Fruit fly (Drosophila melanogaster) whole organism, embryonic: Measurements from ENCODE around the gene Ir68b.
A peak's percentile ranks its signal among the peaks of the same experiment; 100 is the strongest.

Source experiments
- Bgb ChIP-seq: fragments of 200-800 bp; sonication (Bioruptor generic); IDR thresholded peaks from 2 replicates; pipeline ENCODE4 v1.3.6; 2022; ENCODE audit warnings: missing biosample characterization, missing genetic modification characterization; ENCODE audit not compliant: partially characterized antibody
- CG11560 ChIP-seq: fragments of 200-800 bp; sonication (Bioruptor generic); IDR thresholded peaks from 3 replicates; pipeline ENCODE4 v1.3.6; 2022; ENCODE audit warnings: missing biosample characterization, missing genetic modification characterization
- CG12659 ChIP-seq: fragments of 200-800 bp; sonication (Bioruptor generic); optimal IDR thresholded peaks from 3 replicates; lab custom pipeline; 2017; ENCODE audit warnings: mild to moderate bottlenecking, missing biosample characterization, missing genetic modification reagents, missing genetic modification characterization
- CG13287 ChIP-seq: fragments of 200-800 bp; sonication (Bioruptor generic); IDR thresholded peaks from 2 replicates; pipeline ENCODE4 v1.3.6; 2022; ENCODE audit warnings: missing biosample characterization, missing genetic modification characterization; ENCODE audit not compliant: partially characterized antibody
- CG14860 ChIP-seq: fragments of 200-800 bp; sonication (Bioruptor generic); IDR thresholded peaks from 3 replicates; pipeline ENCODE4 v1.3.6; 2022; ENCODE audit warnings: missing biosample characterization, missing genetic modification characterization; ENCODE audit not compliant: partially characterized antibody
- CG1603 ChIP-seq: fragments of 200-800 bp; sonication (Bioruptor generic); optimal IDR thresholded peaks from 2 replicates; lab custom pipeline; 2019; ENCODE audit warnings: missing biosample characterization, mild to moderate bottlenecking, missing genetic modification characterization, moderate library complexity
- CG16815 ChIP-seq: fragments of 200-800 bp; sonication (Bioruptor generic); optimal IDR thresholded peaks from 3 replicates; lab custom pipeline; 2017; ENCODE audit warnings: missing biosample characterization, mild to moderate bottlenecking, missing genetic modification characterization
- CG17359 ChIP-seq: fragments of 200-800 bp; sonication (Bioruptor generic); optimal IDR thresholded peaks from 3 replicates; lab custom pipeline; 2018; ENCODE audit warnings: missing biosample characterization, mild to moderate bottlenecking, missing genetic modification characterization, moderate library complexity
- CG2116 ChIP-seq: fragments of 200-800 bp; sonication (Bioruptor generic); optimal IDR thresholded peaks from 3 replicates; lab custom pipeline; 2018; ENCODE audit warnings: missing biosample characterization, mild to moderate bottlenecking, missing genetic modification characterization
- CG2129 ChIP-seq: fragments of 200-800 bp; sonication (Bioruptor generic); IDR thresholded peaks from 2 replicates; pipeline ENCODE4 v1.3.6; 2022; ENCODE audit warnings: missing biosample characterization, missing genetic modification characterization; ENCODE audit not compliant: partially characterized antibody
- CG2889 ChIP-seq: fragments of 200-800 bp; sonication (Bioruptor generic); IDR thresholded peaks from 3 replicates; pipeline ENCODE4 v1.3.6; 2022; ENCODE audit warnings: missing biosample characterization, missing genetic modification characterization
- CG34224 ChIP-seq: fragments of 200-800 bp; sonication (Bioruptor generic); IDR thresholded peaks from 3 replicates; pipeline ENCODE4 v1.3.6; 2022; ENCODE audit warnings: missing biosample characterization, missing genetic modification characterization; ENCODE audit not compliant: partially characterized antibody
- CG6254 ChIP-seq: fragments of 200-800 bp; sonication (Bioruptor generic); optimal IDR thresholded peaks from 3 replicates; lab custom pipeline; 2017; ENCODE audit warnings: mild to moderate bottlenecking, missing biosample characterization, missing genetic modification reagents, missing genetic modification characterization
- CG6765 ChIP-seq: fragments of 200-800 bp; sonication (Bioruptor generic); optimal IDR thresholded peaks from 3 replicates; lab custom pipeline; 2017; ENCODE audit warnings: missing biosample characterization, mild to moderate bottlenecking, missing genetic modification characterization
- CG6791 ChIP-seq: fragments of 200-800 bp; sonication (Bioruptor generic); IDR thresholded peaks from 3 replicates; pipeline ENCODE4 v1.3.6; 2022; ENCODE audit warnings: missing biosample characterization, missing genetic modification characterization; ENCODE audit not compliant: partially characterized antibody
- CG7271 ChIP-seq: fragments of 200-800 bp; sonication (Bioruptor generic); optimal IDR thresholded peaks from 2 replicates; lab custom pipeline; 2018; ENCODE audit warnings: missing biosample characterization, mild to moderate bottlenecking, missing genetic modification characterization, moderate library complexity
- CrebB ChIP-seq: fragments of 200-800 bp; sonication (Bioruptor generic); optimal IDR thresholded peaks from 3 replicates; lab custom pipeline; 2018; ENCODE audit warnings: missing biosample characterization, mild to moderate bottlenecking, missing genetic modification characterization
- D19B ChIP-seq: fragments of 200-800 bp; sonication (Bioruptor generic); optimal IDR thresholded peaks from 2 replicates; lab custom pipeline; 2017; ENCODE audit warnings: missing biosample characterization, mild to moderate bottlenecking, missing genetic modification characterization
- Dip2 ChIP-seq: fragments of 200-800 bp; sonication (Bioruptor generic); IDR thresholded peaks from 2 replicates; pipeline ENCODE4 v1.3.6; 2022; ENCODE audit warnings: missing biosample characterization, missing genetic modification characterization
- Dref ChIP-seq: fragments of 200-800 bp; sonication (Bioruptor generic); IDR thresholded peaks from 2 replicates; pipeline ENCODE4 v1.3.6; 2022; ENCODE audit warnings: missing biosample characterization, missing genetic modification characterization
- HmgZ ChIP-seq: fragments of 200-800 bp; sonication (Bioruptor generic); optimal IDR thresholded peaks from 2 replicates; lab custom pipeline; 2018; ENCODE audit warnings: missing biosample characterization, mild to moderate bottlenecking, missing genetic modification characterization
- Hmx ChIP-seq: fragments of 200-800 bp; sonication (Bioruptor generic); optimal IDR thresholded peaks from 2 replicates; lab custom pipeline; 2016; ENCODE audit warnings: missing biosample characterization, missing genetic modification characterization
- MESR4 ChIP-seq: fragments of 200-800 bp; sonication (Bioruptor generic); optimal IDR thresholded peaks from 2 replicates; lab custom pipeline; 2018; ENCODE audit warnings: missing biosample characterization, mild to moderate bottlenecking, missing genetic modification characterization, moderate library complexity
- Pdp1 ChIP-seq, 2 experiments: fragments of 200-800 bp; sonication (Bioruptor generic); optimal IDR thresholded peaks; 3 replicates each; lab custom pipeline; 2016; ENCODE audit warnings: missing biosample characterization in 2 of 2, missing genetic modification characterization in 2 of 2, mild to moderate bottlenecking in 1 of 2, moderate library complexity in 1 of 2
- Scr ChIP-seq: fragments of 200-800 bp; sonication (Bioruptor generic); IDR thresholded peaks from 2 replicates; pipeline ENCODE4 v1.3.6; 2022; ENCODE audit warnings: missing biosample characterization, missing genetic modification characterization; ENCODE audit not compliant: partially characterized antibody
- Six4 ChIP-seq: fragments of 200-800 bp; sonication (Bioruptor generic); optimal IDR thresholded peaks from 2 replicates; lab custom pipeline; 2016; ENCODE audit warnings: missing biosample characterization, missing genetic modification characterization
- Sry-δ ChIP-seq: fragments of 200-800 bp; sonication (Bioruptor generic); optimal IDR thresholded peaks from 2 replicates; lab custom pipeline; 2016; ENCODE audit warnings: missing biosample characterization, missing genetic modification characterization
- aop ChIP-seq: fragments of 200-800 bp; sonication (Bioruptor generic); IDR thresholded peaks from 2 replicates; pipeline ENCODE4 v1.3.6; 2022; ENCODE audit warnings: missing biosample characterization, missing genetic modification characterization
- bigmax ChIP-seq: fragments of 200-800 bp; sonication (Bioruptor generic); optimal IDR thresholded peaks from 2 replicates; lab custom pipeline; 2018; ENCODE audit warnings: missing biosample characterization, mild to moderate bottlenecking, missing genetic modification characterization
- bsh ChIP-seq, 2 experiments: fragments of 200-800 bp; sonication (Bioruptor generic); optimal IDR thresholded peaks; 2 replicates each; lab custom pipeline; 2017 to 2018; ENCODE audit warnings: mild to moderate bottlenecking in 2 of 2, missing biosample characterization in 2 of 2, missing genetic modification characterization in 2 of 2, moderate library complexity in 1 of 2
- disco-r ChIP-seq: fragments of 200-800 bp; sonication (Bioruptor generic); optimal IDR thresholded peaks from 2 replicates; lab custom pipeline; 2016; ENCODE audit warnings: missing biosample characterization, missing genetic modification characterization
- inv ChIP-seq: fragments of 200-800 bp; sonication (Bioruptor generic); IDR thresholded peaks from 2 replicates; pipeline ENCODE4 v1.3.6; 2022; ENCODE audit warnings: missing biosample characterization, missing genetic modification characterization; ENCODE audit not compliant: partially characterized antibody
- jing ChIP-seq: fragments of 200-800 bp; sonication (Bioruptor generic); optimal IDR thresholded peaks from 2 replicates; lab custom pipeline; 2018; ENCODE audit warnings: missing biosample characterization, mild to moderate bottlenecking, missing genetic modification characterization
- lov ChIP-seq, 2 experiments: fragments of 200-800 bp in 1 of 2; fragments of >200 bp in 1 of 2; sonication (Bioruptor generic) in 1 of 2; IDR thresholded peaks in 1 of 2; optimal IDR thresholded peaks in 1 of 2; 2 replicates in 1 of 2; 3 replicates in 1 of 2; pipeline versions ENCODE4 v1.3.6 to Lab custom; 2017 to 2022; ENCODE audit warnings: missing biosample characterization in 1 of 2, missing genetic modification characterization in 1 of 2
- mam ChIP-seq: fragments of 200-800 bp; sonication (Bioruptor generic); optimal IDR thresholded peaks from 3 replicates; lab custom pipeline; 2016; ENCODE audit warnings: missing biosample characterization, missing genetic modification characterization
- mld ChIP-seq: fragments of 200-800 bp; sonication (Bioruptor generic); IDR thresholded peaks from 3 replicates; pipeline ENCODE4 v1.3.6; 2022; ENCODE audit warnings: missing biosample characterization, missing genetic modification characterization; ENCODE audit not compliant: partially characterized antibody
- nerfin-2 ChIP-seq: fragments of 200-800 bp; sonication (Bioruptor generic); IDR thresholded peaks from 2 replicates; pipeline ENCODE4 v1.3.6; 2022; ENCODE audit warnings: missing biosample characterization, missing genetic modification characterization; ENCODE audit not compliant: partially characterized antibody
- onecut ChIP-seq: fragments of 200-800 bp; sonication (Bioruptor generic); IDR thresholded peaks from 2 replicates; pipeline ENCODE4 v1.3.6; 2022; ENCODE audit warnings: missing biosample characterization, missing genetic modification characterization
- ranshi ChIP-seq: fragments of 200-800 bp; sonication (Bioruptor generic); IDR thresholded peaks from 2 replicates; pipeline ENCODE4 v1.3.6; 2022; ENCODE audit warnings: missing biosample characterization, missing genetic modification characterization
- sens ChIP-seq: fragments of 200-800 bp; sonication (Bioruptor generic); peaks from one replicate; lab custom pipeline; 2016; ENCODE audit warnings: missing biosample characterization, missing genetic modification characterization
- sisA ChIP-seq: fragments of 200-800 bp; sonication (Bioruptor generic); IDR thresholded peaks from 2 replicates; pipeline ENCODE4 v1.3.6; 2022; ENCODE audit warnings: missing biosample characterization, missing genetic modification characterization
- trem ChIP-seq: fragments of 200-800 bp; optimal IDR thresholded peaks from 3 replicates; lab custom pipeline; 2019; ENCODE audit warnings: missing biosample characterization, mild to moderate bottlenecking, missing genetic modification characterization, moderate library complexity
- vnd ChIP-seq: fragments of 200-800 bp; sonication (Bioruptor generic); IDR thresholded peaks from 3 replicates; pipeline ENCODE4 v1.3.6; 2022; ENCODE audit warnings: missing biosample characterization, missing genetic modification characterization; ENCODE audit not compliant: partially characterized antibody
- zen ChIP-seq: fragments of 200-800 bp; sonication (Bioruptor generic); optimal IDR thresholded peaks from 3 replicates; lab custom pipeline; 2018; ENCODE audit warnings: missing biosample characterization, mild to moderate bottlenecking, missing genetic modification characterization, moderate library complexity

Gene Ir68b

dm6 chr3L:12119875-12120485 lies 7.2 kb downstream of the Ir68b start, which contains the start of gene CG11560 (continued):
- peak; percentile 83 for TF ChIP-seq CG17359 (tag; lab: Kevin White, UChicago)
- TF ChIP-seq mam (GFP tag; lab: Kevin White, UChicago): no peak
- no peak for TF ChIP-seq CG2889 (GFP tag; lab: Robert Waterston, UW)
- peak; percentile 42 for TF ChIP-seq CG2129 (GFP tag; lab: Robert Waterston, UW)
- TF ChIP-seq lov (optimal IDR thresholded peaks at IDR 0.05; lab: Kevin White, UChicago): no peak
- TF ChIP-seq lov (GFP tag; IDR thresholded peaks at IDR 0.05; lab: Robert Waterston, UW): no peak
- peak; percentile 82 for TF ChIP-seq CG13287 (GFP tag; lab: Robert Waterston, UW)
- TF ChIP-seq disco-r: no peak
- no peak for TF ChIP-seq zen (tag; lab: Kevin White, UChicago)
- no peak for TF ChIP-seq CG16815 (GFP tag; lab: Kevin White, UChicago)
- TF ChIP-seq CG2116 (GFP tag; lab: Kevin White, UChicago): peak; percentile 61
- peak; percentile 16 for TF ChIP-seq HmgZ
- peak; percentile 37 for TF ChIP-seq CG1603
- TF ChIP-seq Six4 (GFP tag; lab: Kevin White, UChicago): no peak
- TF ChIP-seq Dref (GFP tag; lab: Robert Waterston, UW): peak; percentile 85
- peak; percentile 42 for TF ChIP-seq CG12659 (GFP tag; lab: Kevin White, UChicago)
- peak; percentile 66; the same call in 2 of the 3 replicates for TF ChIP-seq CG14860 (GFP tag; lab: Robert Waterston, UW)
- no peak for TF ChIP-seq D19B (GFP tag; lab: Kevin White, UChicago)
- no peak for TF ChIP-seq ranshi (GFP tag; lab: Robert Waterston, UW)
- peak; percentile 55; the same call in 2 of the 3 replicates for TF ChIP-seq CG6791 (GFP tag; lab: Robert Waterston, UW)
- peak; percentile 67 for TF ChIP-seq CG34224 (GFP tag; lab: Robert Waterston, UW)
- TF ChIP-seq MESR4 (GFP tag; lab: Kevin White, UChicago): peak; percentile 72

dm6 chr3L:12118631-12119030 lies 8.6 kb downstream of the Ir68b start:
- TF ChIP-seq sens (GFP tag; lab: Kevin White, UChicago) (peak; percentile 12), CG11560 (tag; lab: Robert Waterston, UW) (0 out of 3 replicates have a peak, but pooled peaks have one; percentile 10), CrebB (tag; lab: Kevin White, UChicago) (no peak)
- TF ChIP-seq, all 482 proteins: peak for 2

- no peak for TF ChIP-seq CG6254 (GFP tag; lab: Kevin White, UChicago)
- peak; percentile 70 for TF ChIP-seq vnd
- TF ChIP-seq CG6765: no peak
- TF ChIP-seq trem (tag; lab: Kevin White, UChicago): peak; percentile 41
- TF ChIP-seq onecut (GFP tag; lab: Robert Waterston, UW): peak; percentile 30; the same call in 1 of the 2 replicates
- TF ChIP-seq Hmx (GFP tag; lab: Kevin White, UChicago): no peak
- TF ChIP-seq nerfin-2 (GFP tag; lab: Robert Waterston, UW): peak; percentile 61
- peak; percentile 85 for TF ChIP-seq Sry-δ (GFP tag; lab: Kevin White, UChicago)
- no peak for TF ChIP-seq Dip2
- TF ChIP-seq CG12659 (GFP tag; lab: Kevin White, UChicago): peak; percentile 14
- peak; percentile 82 for TF ChIP-seq Bgb (GFP tag; lab: Robert Waterston, UW)
- peak in 1 of 2 experiments; percentile 47 for TF ChIP-seq Pdp1 (GFP tag; optimal IDR thresholded peaks at IDR 0.05; lab: Kevin White, UChicago)
- peak; percentile 87 for TF ChIP-seq Dref (GFP tag; lab: Robert Waterston, UW)
- peak; percentile 84 for TF ChIP-seq Scr (GFP tag; lab: Robert Waterston, UW)
- no peak for TF ChIP-seq bigmax
- peak; percentile 61 for TF ChIP-seq inv (GFP tag; lab: Robert Waterston, UW)
- peak; percentile 66; the same call in 1 of the 3 replicates for TF ChIP-seq mld (GFP tag; lab: Robert Waterston, UW)
- no peak for TF ChIP-seq aop (GFP tag; lab: Robert Waterston, UW)
- no peak for TF ChIP-seq jing (GFP tag; lab: Kevin White, UChicago)
- TF ChIP-seq sisA (GFP tag; lab: Robert Waterston, UW): no peak
- peak; percentile 36 for TF ChIP-seq CG7271 (tag; lab: Kevin White, UChicago)
- TF ChIP-seq bsh (GFP tag; optimal IDR thresholded peaks at IDR 0.05; lab: Kevin White, UChicago): no peak
Measured at dm6 chr3L:12118156-12118555, 9.0 kb downstream of the Ir68b start, which contains the start of gene ssp. ssp (plus strand) TSS chr3L:12118257.
